Fruit fly (Drosophila melanogaster): Measurements from ENCODE around the gene Arl2.

Gene Arl2

DNA sequence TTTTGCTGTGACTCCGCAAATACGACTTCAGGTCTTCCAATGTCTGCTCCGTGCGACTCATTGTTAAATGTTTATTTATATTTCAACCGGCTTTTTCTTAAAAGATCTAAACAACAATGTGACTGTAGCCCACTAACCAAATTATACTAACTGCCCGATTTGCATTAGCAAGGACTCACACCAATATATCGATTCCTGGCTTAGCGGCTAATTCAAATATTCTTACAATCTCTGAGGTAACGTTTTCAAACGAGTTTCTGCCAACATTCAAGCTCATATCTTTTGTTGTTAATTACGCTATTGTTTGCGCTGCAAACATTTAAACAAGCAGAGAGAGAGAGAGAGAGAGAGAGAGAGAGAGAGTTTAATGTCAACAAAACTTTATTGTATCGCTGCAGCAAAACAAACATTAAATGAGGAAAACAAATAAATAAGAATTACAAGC is 32.4 kb upstream of the Arl2 start, which contains the start of gene tex (continued):
- peak; percentile 17 for TF ChIP-seq kah (GFP tag; optimal IDR thresholded peaks at IDR 0.05)
- no peak for TF ChIP-seq CG16815 (GFP tag; optimal IDR thresholded peaks at IDR 0.05)
- TF ChIP-seq CG12391 (tag; optimal IDR thresholded peaks at IDR 0.05) = peak; percentile 27
- TF ChIP-seq abd-A (tag; optimal IDR thresholded peaks at IDR 0.05) = no peak
- no peak for TF ChIP-seq Rx (GFP tag; IDR thresholded peaks at IDR 0.05)
- no peak for TF ChIP-seq sug (tag; optimal IDR thresholded peaks at IDR 0.05)
- TF ChIP-seq CG5245 (GFP tag; optimal IDR thresholded peaks at IDR 0.05) = peak; percentile 10
- peak; percentile 31 for TF ChIP-seq CG12219 (GFP tag; optimal IDR thresholded peaks at IDR 0.05)
- no peak for TF ChIP-seq croc (GFP tag; conservative IDR thresholded peaks at IDR 0.05)
- TF ChIP-seq oc (tag; optimal IDR thresholded peaks at IDR 0.05) = peak; percentile 43
- no peak for TF ChIP-seq CG7372 (GFP tag; IDR thresholded peaks at IDR 0.05)
- no peak for TF ChIP-seq CG9215 (GFP tag; IDR thresholded peaks at IDR 0.05)
- no peak for TF ChIP-seq dm (GFP tag; optimal IDR thresholded peaks at IDR 0.05)
- TF ChIP-seq nau (GFP tag; optimal IDR thresholded peaks at IDR 0.05) = no peak
- TF ChIP-seq CG17568 (GFP tag; optimal IDR thresholded peaks at IDR 0.05) = no peak
- TF ChIP-seq pan (optimal IDR thresholded peaks at IDR 0.05) = no peak
- no peak for TF ChIP-seq pan (GFP tag; optimal IDR thresholded peaks at IDR 0.05 in 1 of 2, IDR thresholded peaks at IDR 0.05 in 1 of 2)
- TF ChIP-seq pho (GFP tag; optimal IDR thresholded peaks at IDR 0.05) = no peak
- TF ChIP-seq BtbVII (GFP tag; optimal IDR thresholded peaks at IDR 0.05) = no peak
- peak; percentile 19 for TF ChIP-seq CTCF (GFP tag; optimal IDR thresholded peaks at IDR 0.05)
- TF ChIP-seq Hr39 (optimal IDR thresholded peaks at IDR 0.05) = no peak
- no peak for TF ChIP-seq fru (optimal IDR thresholded peaks at IDR 0.05)
- no peak for TF ChIP-seq CG5180 (GFP tag; optimal IDR thresholded peaks at IDR 0.05)
- no peak for TF ChIP-seq CG14441 (GFP tag; IDR thresholded peaks at IDR 0.05)
- no peak for TF ChIP-seq wor (GFP tag; IDR thresholded peaks at IDR 0.05)
- peak; percentile 25 for TF ChIP-seq NK7.1 (GFP tag; optimal IDR thresholded peaks at IDR 0.05)
- TF ChIP-seq CG11085 (GFP tag; IDR thresholded peaks at IDR 0.05) = no peak
- no peak for TF ChIP-seq pfk (GFP tag; optimal IDR thresholded peaks at IDR 0.05)
- no peak for TF ChIP-seq nerfin-2 (GFP tag; IDR thresholded peaks at IDR 0.05; ENCODE audit: partially characterized antibody)
- TF ChIP-seq Oli (tag; optimal IDR thresholded peaks at IDR 0.05) = no peak
- TF ChIP-seq dmrt11E (tag; optimal IDR thresholded peaks at IDR 0.05) = peak; percentile 29
- TF ChIP-seq CG17802 (tag; optimal IDR thresholded peaks at IDR 0.05) = no peak
- TF ChIP-seq hth (optimal IDR thresholded peaks at IDR 0.05) = no peak
- TF ChIP-seq dpn (GFP tag; optimal IDR thresholded peaks at IDR 0.05) = no peak
- TF ChIP-seq tup (GFP tag; optimal IDR thresholded peaks at IDR 0.05) = no peak
- peak; percentile 50 for TF ChIP-seq unc-4 (GFP tag; IDR thresholded peaks at IDR 0.05; ENCODE audit: partially characterized antibody)
- no peak for TF ChIP-seq TFAM (GFP tag; optimal IDR thresholded peaks at IDR 0.05)
- peak; percentile 58 for TF ChIP-seq CG33213 (GFP tag; optimal IDR thresholded peaks at IDR 0.05)
- no peak for TF ChIP-seq ro (GFP tag; IDR thresholded peaks at IDR 0.05)
- TF ChIP-seq Hr3 (GFP tag; optimal IDR thresholded peaks at IDR 0.05) = no peak
- no peak for TF ChIP-seq CG8478 (optimal IDR thresholded peaks at IDR 0.05)
- no peak for TF ChIP-seq wdn (GFP tag; IDR thresholded peaks at IDR 0.05)
- TF ChIP-seq CG2199 (GFP tag; IDR thresholded peaks at IDR 0.05) = no peak
- peak; percentile 46 for TF ChIP-seq CG8359 (GFP tag; optimal IDR thresholded peaks at IDR 0.05; ENCODE audit: borderline replicate concordance)
- no peak for TF ChIP-seq dmrt99B (tag; optimal IDR thresholded peaks at IDR 0.05)
- no peak for TF ChIP-seq p53 (GFP tag; optimal IDR thresholded peaks at IDR 0.05)
- TF ChIP-seq Fer1 (GFP tag; optimal IDR thresholded peaks at IDR 0.05) = no peak
- no peak for TF ChIP-seq CG11398 (GFP tag; optimal IDR thresholded peaks at IDR 0.05)
- no peak for TF ChIP-seq CG12659 (GFP tag; optimal IDR thresholded peaks at IDR 0.05)
- TF ChIP-seq CG14710 (tag; optimal IDR thresholded peaks at IDR 0.05) = peak; percentile 77
- no peak for TF ChIP-seq mld (GFP tag; IDR thresholded peaks at IDR 0.05; ENCODE audit: partially characterized antibody)
- no peak for TF ChIP-seq CG1832 (GFP tag; optimal IDR thresholded peaks at IDR 0.05)
- TF ChIP-seq Atf3 (GFP tag; optimal IDR thresholded peaks at IDR 0.05) = no peak

All from whole organism, embryonic.